Worm (Caenorhabditis elegans) whole organism, young adult: ENCODE results near the gene Y66C5A.2.
A peak's percentile ranks its signal among the peaks of the same experiment; 100 is the strongest.

Experiments used
- B0261.1 ChIP-seq: sonication (generic microtip); optimal IDR thresholded peaks from 2 replicates; lab custom pipeline; 2016; ENCODE audit warnings: mild to moderate bottlenecking, missing genetic modification characterization, moderate library complexity, missing compliant biosample characterization
- B0336.3 ChIP-seq: fragments of 200-800 bp; sonication (Bioruptor generic); IDR thresholded peaks from 2 replicates; pipeline ENCODE4 v1.3.6; 2022; ENCODE audit warnings: missing genetic modification characterization, missing compliant biosample characterization
- F52B5.7 ChIP-seq: sonication (generic microtip); optimal IDR thresholded peaks from 2 replicates; lab custom pipeline; 2016; ENCODE audit warnings: mild to moderate bottlenecking, missing genetic modification characterization, missing compliant biosample characterization
- K11D2.4 ChIP-seq: fragments of 200-800 bp; sonication (Bioruptor generic); IDR thresholded peaks from 2 replicates; pipeline ENCODE4 v1.3.6; 2022; ENCODE audit warnings: missing genetic modification reagents, missing genetic modification characterization, missing compliant biosample characterization
- K12H6.12 ChIP-seq: fragments of 200-800 bp; sonication (Bioruptor generic); optimal IDR thresholded peaks from 2 replicates; lab custom pipeline; 2018; ENCODE audit warnings: mild to moderate bottlenecking, missing genetic modification characterization, missing compliant biosample characterization
- ZK185.1 ChIP-seq: sonication (generic microtip); optimal IDR thresholded peaks from 2 replicates; lab custom pipeline; 2016; ENCODE audit warnings: mild to moderate bottlenecking, missing genetic modification characterization, missing compliant biosample characterization; ENCODE audit not compliant: poor library complexity, severe bottlenecking
- aptf-2 ChIP-seq: fragments of 200-800 bp; sonication (Bioruptor generic); conservative IDR thresholded peaks from 2 replicates; pipeline ENCODE4 v1.3.6; 2022; ENCODE audit warnings: missing genetic modification reagents, missing genetic modification characterization, missing compliant biosample characterization
- aptf-3 ChIP-seq: fragments of 200-800 bp; sonication (Bioruptor generic); IDR thresholded peaks from 2 replicates; pipeline ENCODE4 v1.3.6; 2022; ENCODE audit warnings: missing genetic modification characterization, missing compliant biosample characterization
- athp-1 ChIP-seq: sonication (generic microtip); optimal IDR thresholded peaks from 2 replicates; lab custom pipeline; 2017; ENCODE audit warnings: mild to moderate bottlenecking, missing genetic modification characterization, missing compliant biosample characterization
- attf-3 ChIP-seq: fragments of 200-800 bp; sonication (Bioruptor generic); conservative IDR thresholded peaks from 2 replicates; pipeline ENCODE4 v1.3.6; 2022; ENCODE audit warnings: missing genetic modification reagents, missing genetic modification characterization, missing compliant biosample characterization
- attf-5 ChIP-seq: fragments of 200-800 bp; sonication (Bioruptor generic); optimal IDR thresholded peaks from 2 replicates; lab custom pipeline; 2018; ENCODE audit warnings: mild to moderate bottlenecking, missing genetic modification characterization, missing compliant biosample characterization
- bed-1 ChIP-seq: fragments of 200-800 bp; sonication (Bioruptor generic); IDR thresholded peaks from 2 replicates; pipeline ENCODE4 v1.3.6; 2022; ENCODE audit warnings: missing genetic modification reagents, missing genetic modification characterization, missing compliant biosample characterization
- cebp-2 ChIP-seq: fragments of 200-800 bp; sonication (Bioruptor generic); IDR thresholded peaks from 2 replicates; pipeline ENCODE4 v1.3.6; 2022; ENCODE audit warnings: missing genetic modification characterization, missing compliant biosample characterization
- ceh-27 ChIP-seq: fragments of 200-800 bp; sonication (Bioruptor generic); optimal IDR thresholded peaks from 2 replicates; lab custom pipeline; 2018; ENCODE audit warnings: mild to moderate bottlenecking, missing genetic modification characterization, moderate library complexity, missing compliant biosample characterization
- egl-44 ChIP-seq: fragments of 200-800 bp; sonication (Bioruptor generic); IDR thresholded peaks from 2 replicates; pipeline ENCODE4 v1.3.6; 2022; ENCODE audit warnings: missing genetic modification reagents, missing genetic modification characterization, missing compliant biosample characterization
- ekl-4 ChIP-seq: fragments of 200-800 bp; sonication (Bioruptor generic); IDR thresholded peaks from 2 replicates; pipeline ENCODE4 v1.3.6; 2022; ENCODE audit warnings: missing genetic modification reagents, missing genetic modification characterization, missing compliant biosample characterization
- gei-17 ChIP-seq: fragments of 200-800 bp; sonication (Bioruptor generic); optimal IDR thresholded peaks from 2 replicates; lab custom pipeline; 2018; ENCODE audit warnings: mild to moderate bottlenecking, missing genetic modification characterization, missing compliant biosample characterization
- hlh-26 ChIP-seq: fragments of 200-800 bp; sonication (Bioruptor generic); conservative IDR thresholded peaks from 2 replicates; pipeline ENCODE4 v1.3.6; 2022; ENCODE audit warnings: missing genetic modification reagents, missing genetic modification characterization, missing compliant biosample characterization
- hmg-20 ChIP-seq: fragments of 200-800 bp; sonication (Bioruptor generic); IDR thresholded peaks from 2 replicates; pipeline ENCODE4 v1.3.6; 2022; ENCODE audit warnings: missing genetic modification reagents, missing genetic modification characterization, missing compliant biosample characterization
- hrde-1 ChIP-seq: sonication (generic microtip); optimal IDR thresholded peaks from 2 replicates; lab custom pipeline; 2016; ENCODE audit warnings: missing genetic modification characterization, mild to moderate bottlenecking, missing compliant biosample characterization, moderate library complexity, missing genotype, missing genetic modification reagents, borderline replicate concordance
- hsf-1 ChIP-seq: fragments of 200-800 bp; sonication (Bioruptor generic); IDR thresholded peaks from 2 replicates; pipeline ENCODE4 v1.3.6; 2022; ENCODE audit warnings: missing genetic modification reagents, missing genetic modification characterization, missing compliant biosample characterization
- lin-26 ChIP-seq: fragments of 200-800 bp; sonication (Bioruptor generic); IDR thresholded peaks from 2 replicates; pipeline ENCODE4 v1.3.6; 2022; ENCODE audit warnings: missing genetic modification reagents, missing genetic modification characterization, missing compliant biosample characterization
- lin-40 ChIP-seq: sonication (generic microtip); optimal IDR thresholded peaks from 2 replicates; lab custom pipeline; 2016; ENCODE audit warnings: missing genetic modification characterization, mild to moderate bottlenecking, missing compliant biosample characterization, missing genotype, missing genetic modification reagents
- lsl-1 ChIP-seq: fragments of 200-800 bp; sonication (Bioruptor generic); optimal IDR thresholded peaks from 2 replicates; lab custom pipeline; 2018; ENCODE audit warnings: mild to moderate bottlenecking, missing genetic modification characterization, moderate library complexity, missing compliant biosample characterization
- lsy-27 ChIP-seq: sonication (generic microtip); optimal IDR thresholded peaks from 2 replicates; lab custom pipeline; 2017; ENCODE audit warnings: missing genetic modification characterization, mild to moderate bottlenecking, missing compliant biosample characterization, antibody characterized with exemption, missing genotype, borderline replicate concordance; ENCODE audit not compliant: insufficient read depth
- madf-10 ChIP-seq: sonication (generic microtip); optimal IDR thresholded peaks from 2 replicates; lab custom pipeline; 2016; ENCODE audit warnings: mild to moderate bottlenecking, missing genetic modification characterization, missing compliant biosample characterization
- madf-3 ChIP-seq: fragments of 200-800 bp; sonication (Bioruptor generic); IDR thresholded peaks from 2 replicates; pipeline ENCODE4 v1.3.6; 2022; ENCODE audit warnings: missing genetic modification reagents, missing genetic modification characterization, missing compliant biosample characterization
- mxl-1 ChIP-seq: sonication (generic microtip); optimal IDR thresholded peaks from 2 replicates; lab custom pipeline; 2016; ENCODE audit warnings: missing genetic modification characterization, missing compliant biosample characterization
- nfyb-1 ChIP-seq: fragments of 200-800 bp; sonication (Bioruptor generic); IDR thresholded peaks from 2 replicates; pipeline ENCODE4 v1.3.6; 2022; ENCODE audit warnings: missing genetic modification reagents, missing genetic modification characterization, missing compliant biosample characterization
- nhr-120 ChIP-seq: fragments of 200-800 bp; sonication (Bioruptor generic); IDR thresholded peaks from 2 replicates; pipeline ENCODE4 v1.3.6; 2022; ENCODE audit warnings: missing genetic modification characterization, missing compliant biosample characterization
- nhr-90 ChIP-seq: sonication (generic microtip); optimal IDR thresholded peaks from 2 replicates; lab custom pipeline; 2016; ENCODE audit warnings: missing genotype, mild to moderate bottlenecking, missing genetic modification characterization, missing compliant biosample characterization
- pbrm-1 ChIP-seq: fragments of 200-800 bp; sonication (Bioruptor generic); IDR thresholded peaks from 2 replicates; pipeline ENCODE4 v1.3.6; 2022; ENCODE audit warnings: missing genetic modification reagents, missing genetic modification characterization, missing compliant biosample characterization
- rcor-1 ChIP-seq: fragments of 200-800 bp; sonication (Bioruptor generic); IDR thresholded peaks from 2 replicates; pipeline ENCODE4 v1.3.6; 2022; ENCODE audit warnings: missing genetic modification reagents, missing genetic modification characterization, missing compliant biosample characterization
- rec-8 ChIP-seq, 2 experiments: sonication (generic microtip); optimal IDR thresholded peaks; 2 replicates each; lab custom pipeline; 2016; ENCODE audit warnings: mild to moderate bottlenecking in 2 of 2, missing genetic modification characterization in 2 of 2, missing genetic modification reagents in 2 of 2, missing genotype in 2 of 2, missing biosample characterization in 1 of 2, missing compliant biosample characterization in 1 of 2, moderate library complexity in 1 of 2
- sea-2 ChIP-seq: fragments of 200-800 bp; sonication (Bioruptor generic); IDR thresholded peaks from 2 replicates; pipeline ENCODE4 v1.3.6; 2022; ENCODE audit warnings: missing genetic modification characterization, missing compliant biosample characterization
- snpc-1.3 ChIP-seq: sonication (generic microtip); optimal IDR thresholded peaks from 2 replicates; lab custom pipeline; 2017; ENCODE audit warnings: missing genetic modification characterization, mild to moderate bottlenecking, missing compliant biosample characterization, antibody characterized with exemption, moderate library complexity, missing genotype, missing genetic modification reagents; ENCODE audit not compliant: insufficient read depth
- sptf-2 ChIP-seq: fragments of 200-800 bp; sonication (Bioruptor generic); optimal IDR thresholded peaks from 2 replicates; lab custom pipeline; 2018; ENCODE audit warnings: mild to moderate bottlenecking, missing genetic modification characterization, missing compliant biosample characterization
- unc-130 ChIP-seq: sonication (generic microtip); optimal IDR thresholded peaks from 2 replicates; lab custom pipeline; 2016; ENCODE audit warnings: missing genetic modification reagents, missing genetic modification characterization, missing compliant biosample characterization
- xnd-1 ChIP-seq: sonication (generic microtip); optimal IDR thresholded peaks from 2 replicates; lab custom pipeline; 2016; ENCODE audit warnings: missing genotype, missing genetic modification reagents, missing genetic modification characterization, missing compliant biosample characterization
- zfh-2 ChIP-seq: fragments of 200-800 bp; sonication (Bioruptor generic); conservative IDR thresholded peaks from 2 replicates; pipeline ENCODE4 v1.3.6; 2022; ENCODE audit warnings: missing genetic modification reagents, missing genetic modification characterization, missing compliant biosample characterization
- ztf-18 ChIP-seq: sonication (generic microtip); optimal IDR thresholded peaks from 2 replicates; lab custom pipeline; 2016; ENCODE audit warnings: missing genotype, mild to moderate bottlenecking, missing genetic modification characterization, missing compliant biosample characterization
- ztf-25 ChIP-seq: fragments of 200-800 bp; sonication (Bioruptor generic); IDR thresholded peaks from 2 replicates; pipeline ENCODE4 v1.3.6; 2022; ENCODE audit warnings: missing genetic modification reagents, missing genetic modification characterization, missing compliant biosample characterization
- ztf-26 ChIP-seq: sonication (generic microtip); optimal IDR thresholded peaks from 2 replicates; lab custom pipeline; 2017; ENCODE audit warnings: missing genetic modification characterization, missing compliant biosample characterization
- ztf-3 ChIP-seq: fragments of 200-800 bp; sonication (Bioruptor generic); optimal IDR thresholded peaks from 2 replicates; lab custom pipeline; 2018; ENCODE audit warnings: mild to moderate bottlenecking, missing genetic modification characterization, missing compliant biosample characterization

Gene Y66C5A.2

DNA sequence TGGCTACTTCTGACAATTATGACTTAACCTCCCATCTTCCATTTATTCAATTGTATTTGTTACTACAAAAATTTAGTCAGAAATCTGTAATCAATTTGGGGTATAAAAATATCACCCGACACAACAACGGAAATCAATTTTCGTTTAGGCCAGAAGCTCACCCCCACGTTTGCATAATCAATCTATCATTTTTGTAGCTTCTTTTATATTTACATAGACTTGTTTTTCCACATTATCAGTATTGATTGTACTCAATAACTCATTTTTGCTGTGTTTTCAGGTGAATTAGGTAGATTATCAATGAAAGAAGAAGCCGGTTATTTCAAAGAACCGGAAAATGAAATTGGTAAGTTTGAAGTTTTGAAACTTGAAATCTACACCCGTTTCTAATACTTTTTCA lies 13.2 kb downstream of the Y66C5A.2 start, which contains the start of gene M163.5 (continued):
- TF ChIP-seq rcor-1 (GFP tag; lab: Robert Waterston, UW), result no peak
- no peak for TF ChIP-seq athp-1 (tag; lab: Kevin White, UChicago)

ce11 chrX:14476625-14477257 lies 16.2 kb downstream of the Y66C5A.2 start:
- TF ChIP-seq attf-3 (no peak), hlh-26 (GFP tag; lab: Robert Waterston, UW) (no peak), ekl-4 (GFP tag; lab: Robert Waterston, UW) (peak; percentile 25; the same call in 1 of the 2 replicates), lin-26 (peak; percentile 63), nhr-120 (0 out of 2 replicates have a peak, but pooled peaks have one; percentile 71), ceh-27 (GFP tag; lab: Kevin White, UChicago) (no peak), ztf-3 (GFP tag; lab: Kevin White, UChicago) (peak; percentile 44), madf-3 (GFP tag; lab: Robert Waterston, UW) (0 out of 2 replicates have a peak, but pooled peaks have one; percentile 56), sea-2 (no peak), attf-5 (GFP tag; lab: Kevin White, UChicago) (peak; percentile 40), aptf-2 (GFP tag; lab: Robert Waterston, UW) (no peak), lsl-1 (GFP tag; lab: Kevin White, UChicago) (no peak), ZK185.1 (tag; lab: Kevin White, UChicago) (peak; percentile 94), egl-44 (peak; percentile 28; the same call in 1 of the 2 replicates), lin-40 (tag; lab: Kevin White, UChicago) (peak; percentile 81), B0261.1 (tag; lab: Kevin White, UChicago) (peak; percentile 67), unc-130 (GFP tag; lab: Kevin White, UChicago) (no peak), madf-10 (tag; lab: Kevin White, UChicago) (no peak), F52B5.7 (no peak), bed-1 (GFP tag; lab: Robert Waterston, UW) (no peak), cebp-2 (GFP tag; lab: Robert Waterston, UW) (peak; percentile 69; the same call in 1 of the 2 replicates), hsf-1 (GFP tag; lab: Robert Waterston, UW) (no peak), nhr-90 (tag; lab: Kevin White, UChicago) (peak; percentile 64), sptf-2 (GFP tag; lab: Kevin White, UChicago) (no peak), aptf-3 (GFP tag; lab: Robert Waterston, UW) (no peak), K11D2.4 (GFP tag; lab: Robert Waterston, UW) (peak; percentile 53; the same call in 1 of the 2 replicates), ztf-25 (no peak), K12H6.12 (tag; lab: Kevin White, UChicago) (no peak), athp-1 (tag; lab: Kevin White, UChicago) (peak; percentile 27), gei-17 (GFP tag; lab: Kevin White, UChicago) (peak; percentile 65), hmg-20 (GFP tag; lab: Robert Waterston, UW) (0 out of 2 replicates have a peak, but pooled peaks have one; percentile 17), ztf-26 (peak; percentile 49), xnd-1 (tag; lab: Kevin White, UChicago) (no peak), snpc-1.3 (tag; lab: Kevin White, UChicago) (peak; percentile 6), rec-8 (tag; optimal IDR thresholded peaks at IDR 0.05; lab: Kevin White, UChicago) (peak in 1 of 2 experiments; percentile 22), hrde-1 (no peak), nfyb-1 (GFP tag; lab: Robert Waterston, UW) (peak; percentile 74), pbrm-1 (peak; percentile 73), rcor-1 (GFP tag; lab: Robert Waterston, UW) (0 out of 2 replicates have a peak, but pooled peaks have one; percentile 15), ztf-18 (tag; lab: Kevin White, UChicago) (peak; percentile 39), zfh-2 (GFP tag; lab: Robert Waterston, UW) (no peak), B0336.3 (GFP tag; lab: Robert Waterston, UW) (0 out of 2 replicates have a peak, but pooled peaks have one; percentile 34), lsy-27 (no peak), mxl-1 (tag; lab: Kevin White, UChicago) (no peak)
